Worm (Caenorhabditis elegans): ENCODE data around the gene algn-1.

DNA sequence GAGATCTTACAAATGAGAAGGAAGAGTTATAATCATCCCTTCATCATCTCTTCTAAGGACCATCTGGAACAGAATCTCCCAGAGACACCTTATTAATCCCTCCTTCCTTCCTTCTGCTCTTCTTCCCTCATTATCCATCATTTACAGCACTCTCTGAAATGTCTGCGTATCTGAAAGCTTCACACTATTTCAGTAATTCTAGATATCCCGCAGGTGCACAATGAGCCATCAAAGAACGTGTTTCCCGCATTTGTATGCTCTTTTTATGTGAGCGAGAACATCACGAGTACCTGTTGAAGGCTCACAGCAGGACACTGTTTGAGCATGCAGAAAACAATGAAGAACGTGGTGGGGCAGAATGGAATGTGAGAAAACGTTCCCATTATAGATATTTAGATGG is 16.5 kb downstream of the algn-1 start:
- TF ChIP-seq ztf-23 (GFP tag; IDR thresholded peaks at IDR 0.05), result no peak
- no peak for TF ChIP-seq flt-1 (GFP tag; IDR thresholded peaks at IDR 0.05)
- no peak for TF ChIP-seq T22C8.4 (GFP tag; IDR thresholded peaks at IDR 0.05)
- TF ChIP-seq ztf-29 (GFP tag; IDR thresholded peaks at IDR 0.05), result no peak
- TF ChIP-seq klf-2 (GFP tag; conservative IDR thresholded peaks at IDR 0.05), result no peak
- no peak for TF ChIP-seq med-1 (GFP tag; optimal IDR thresholded peaks at IDR 0.05; ENCODE audit: insufficient read depth)
- TF ChIP-seq tab-1 (GFP tag; IDR thresholded peaks at IDR 0.05), result no peak

Measured in whole organism, midembryonic.